Worm (Caenorhabditis elegans) whole organism, L2 larva: ENCODE results near the gene F32D8.5.
A peak's percentile ranks its signal among the peaks of the same experiment; 100 is the strongest.

Experiments
- C34F6.9 ChIP-seq: fragments of 150-350 bp; optimal IDR thresholded peaks from 2 replicates; lab custom pipeline; 2014; ENCODE audit warnings: missing biosample characterization, missing genetic modification characterization
- F13H6.1 ChIP-seq: sonication (generic microtip); optimal IDR thresholded peaks from 2 replicates; lab custom pipeline; 2016; ENCODE audit warnings: missing genetic modification characterization, missing compliant biosample characterization
- R02D3.7 ChIP-seq: fragments of 150-350 bp; optimal IDR thresholded peaks from 2 replicates; lab custom pipeline; 2014; ENCODE audit warnings: missing biosample characterization, missing genetic modification characterization
- Y55F3AM.14 ChIP-seq: fragments of 200-800 bp; sonication (Bioruptor generic); optimal IDR thresholded peaks from 2 replicates; lab custom pipeline; 2018; ENCODE audit warnings: mild to moderate bottlenecking, missing genetic modification characterization, missing compliant biosample characterization
- ZK546.5 ChIP-seq: sonication (generic microtip); optimal IDR thresholded peaks from 2 replicates; lab custom pipeline; 2017; ENCODE audit warnings: missing biosample characterization, missing genetic modification characterization
- alr-1 ChIP-seq: fragments of 150-350 bp; optimal IDR thresholded peaks from 2 replicates; lab custom pipeline; 2014; ENCODE audit warnings: missing biosample characterization, missing genetic modification characterization
- aly-2 ChIP-seq: fragments of 150-350 bp; optimal IDR thresholded peaks from 2 replicates; lab custom pipeline; 2014; ENCODE audit warnings: missing biosample characterization, missing genetic modification characterization
- ama-1 ChIP-seq: fragments of 150-350 bp; optimal IDR thresholded peaks from 2 replicates; lab custom pipeline; 2018; ENCODE audit warnings: inconsistent platforms
- blmp-1 ChIP-seq: sonication (generic microtip); optimal IDR thresholded peaks from 2 replicates; lab custom pipeline; 2017; ENCODE audit warnings: missing genetic modification characterization, mild to moderate bottlenecking, missing compliant biosample characterization, antibody characterized with exemption, moderate library complexity; ENCODE audit not compliant: insufficient read depth
- ceh-16 ChIP-seq: fragments of 150-350 bp; optimal IDR thresholded peaks from 2 replicates; lab custom pipeline; 2014; ENCODE audit warnings: missing biosample characterization, missing genetic modification characterization
- ceh-82 ChIP-seq: fragments of 150-350 bp; optimal IDR thresholded peaks from 2 replicates; lab custom pipeline; 2014; ENCODE audit warnings: missing biosample characterization, missing genetic modification characterization
- crh-2 ChIP-seq: sonication (generic microtip); optimal IDR thresholded peaks from 2 replicates; lab custom pipeline; 2017; ENCODE audit warnings: missing biosample characterization, missing genetic modification characterization
- dmd-4 ChIP-seq: sonication (generic microtip); optimal IDR thresholded peaks from 2 replicates; lab custom pipeline; 2017; ENCODE audit warnings: missing biosample characterization, missing genetic modification characterization
- egl-27 ChIP-seq: sonication (generic microtip); optimal IDR thresholded peaks from 3 replicates; lab custom pipeline; 2017; ENCODE audit warnings: missing biosample characterization, missing genetic modification reagents, missing genetic modification characterization
- elt-1 ChIP-seq: fragments of 150-350 bp; optimal IDR thresholded peaks from 2 replicates; lab custom pipeline; 2014; ENCODE audit warnings: missing biosample characterization, missing genetic modification characterization
- elt-3 ChIP-seq: sonication (generic microtip); optimal IDR thresholded peaks from 2 replicates; lab custom pipeline; 2017; ENCODE audit warnings: missing biosample characterization, missing genetic modification characterization
- fos-1 ChIP-seq: fragments of 150-350 bp; optimal IDR thresholded peaks from 2 replicates; lab custom pipeline; 2014; ENCODE audit warnings: missing biosample characterization, missing genetic modification characterization
- gmeb-1 ChIP-seq: fragments of 150-350 bp; optimal IDR thresholded peaks from 2 replicates; lab custom pipeline; 2014; ENCODE audit warnings: missing biosample characterization, missing genetic modification characterization
- lin-11 ChIP-seq: fragments of 150-350 bp; sonication (generic microtip); optimal IDR thresholded peaks from 2 replicates; lab custom pipeline; 2014; ENCODE audit warnings: missing biosample characterization, missing genetic modification characterization, inconsistent platforms, mixed read lengths
- lin-13 ChIP-seq: fragments of 150-350 bp; optimal IDR thresholded peaks from 2 replicates; lab custom pipeline; 2014; ENCODE audit warnings: missing biosample characterization, missing genetic modification reagents, missing genetic modification characterization
- lin-39 ChIP-seq: fragments of 150-350 bp; optimal IDR thresholded peaks from 2 replicates; lab custom pipeline; 2014; ENCODE audit warnings: missing biosample characterization, missing genetic modification reagents, missing genetic modification characterization
- lsy-2 ChIP-seq, 2 experiments: fragments of 150-350 bp in 1 of 2; sonication (generic microtip) in 1 of 2; optimal IDR thresholded peaks; 2 replicates each; lab custom pipeline; 2014 to 2017; ENCODE audit warnings: missing biosample characterization in 2 of 2, missing genetic modification characterization in 2 of 2
- mab-5 ChIP-seq: fragments of 150-350 bp; optimal IDR thresholded peaks from 2 replicates; lab custom pipeline; 2014; ENCODE audit warnings: missing biosample characterization, missing genetic modification characterization
- mbf-1 ChIP-seq: sonication (generic microtip); optimal IDR thresholded peaks from 2 replicates; lab custom pipeline; 2017; ENCODE audit warnings: missing biosample characterization, missing genetic modification characterization
- mdl-1 ChIP-seq, 2 experiments: fragments of 150-350 bp in 1 of 2; sonication (generic microtip) in 1 of 2; optimal IDR thresholded peaks; 2 replicates each; lab custom pipeline; 2017; ENCODE audit warnings: missing biosample characterization in 2 of 2, missing genetic modification characterization in 2 of 2
- nhr-10 ChIP-seq: sonication (generic microtip); optimal IDR thresholded peaks from 2 replicates; lab custom pipeline; 2017; ENCODE audit warnings: missing biosample characterization, missing genetic modification characterization
- nhr-11 ChIP-seq: fragments of 150-350 bp; optimal IDR thresholded peaks from 2 replicates; lab custom pipeline; 2014; ENCODE audit warnings: missing biosample characterization, missing genetic modification characterization
- nhr-12 ChIP-seq: fragments of 150-350 bp; optimal IDR thresholded peaks from 2 replicates; lab custom pipeline; 2014; ENCODE audit warnings: missing biosample characterization, missing genetic modification characterization
- nhr-129 ChIP-seq: fragments of 150-350 bp; optimal IDR thresholded peaks from 2 replicates; lab custom pipeline; 2014; ENCODE audit warnings: missing biosample characterization, missing genetic modification characterization
- nhr-21 ChIP-seq: fragments of 150-350 bp; optimal IDR thresholded peaks from 2 replicates; lab custom pipeline; 2014; ENCODE audit warnings: missing biosample characterization, missing genetic modification characterization
- nhr-23 ChIP-seq: fragments of 150-350 bp; optimal IDR thresholded peaks from 2 replicates; lab custom pipeline; 2014; ENCODE audit warnings: missing biosample characterization, missing genetic modification reagents, missing genetic modification characterization
- nhr-237 ChIP-seq: fragments of 150-350 bp; optimal IDR thresholded peaks from 2 replicates; lab custom pipeline; 2014; ENCODE audit warnings: missing biosample characterization, missing genetic modification characterization
- nhr-25 ChIP-seq: fragments of 150-350 bp; sonication (generic microtip); optimal IDR thresholded peaks from 3 replicates; lab custom pipeline; 2014; ENCODE audit warnings: missing biosample characterization, missing genetic modification characterization
- nhr-6 ChIP-seq: fragments of 150-350 bp; optimal IDR thresholded peaks from 2 replicates; lab custom pipeline; 2014; ENCODE audit warnings: missing biosample characterization, missing genetic modification characterization
- nhr-77 ChIP-seq: fragments of 150-350 bp; optimal IDR thresholded peaks from 2 replicates; lab custom pipeline; 2014; ENCODE audit warnings: missing biosample characterization, missing genetic modification characterization
- peb-1 ChIP-seq: fragments of 150-350 bp; optimal IDR thresholded peaks from 2 replicates; lab custom pipeline; 2014; ENCODE audit warnings: missing biosample characterization, missing genetic modification characterization
- sem-4 ChIP-seq: fragments of 150-350 bp; optimal IDR thresholded peaks from 2 replicates; lab custom pipeline; 2014; ENCODE audit warnings: missing biosample characterization, missing genetic modification reagents, missing genetic modification characterization
- skn-1 ChIP-seq: sonication (generic microtip); optimal IDR thresholded peaks from 2 replicates; lab custom pipeline; 2017; ENCODE audit warnings: missing biosample characterization, missing genetic modification characterization
- sma-3 ChIP-seq: sonication (generic microtip); optimal IDR thresholded peaks from 2 replicates; lab custom pipeline; 2016; ENCODE audit warnings: missing genetic modification reagents, missing genetic modification characterization, missing compliant biosample characterization
- sma-9 ChIP-seq, 2 experiments: fragments of 150-350 bp in 1 of 2; sonication (generic microtip) in 1 of 2; optimal IDR thresholded peaks; 2 replicates each; lab custom pipeline; 2014 to 2016; ENCODE audit warnings: missing genetic modification characterization in 2 of 2, mild to moderate bottlenecking in 1 of 2, missing biosample characterization in 1 of 2, missing compliant biosample characterization in 1 of 2, missing genetic modification reagents in 1 of 2, moderate library complexity in 1 of 2
- snpc-4 ChIP-seq: fragments of 150-350 bp; optimal IDR thresholded peaks from 2 replicates; lab custom pipeline; 2014; ENCODE audit warnings: missing biosample characterization, missing genetic modification characterization
- unc-39 ChIP-seq: fragments of 150-350 bp; optimal IDR thresholded peaks from 2 replicates; lab custom pipeline; 2014; ENCODE audit warnings: missing biosample characterization, missing genetic modification characterization
- unc-55 ChIP-seq: fragments of 150-350 bp; sonication (generic microtip); optimal IDR thresholded peaks from 3 replicates; lab custom pipeline; 2014; ENCODE audit warnings: missing biosample characterization, missing genetic modification reagents, missing genetic modification characterization
- unc-62 ChIP-seq: fragments of 150-350 bp; optimal IDR thresholded peaks from 2 replicates; lab custom pipeline; 2014; ENCODE audit warnings: missing biosample characterization, missing genetic modification reagents, missing genetic modification characterization
- zag-1 ChIP-seq: fragments of 150-350 bp; optimal IDR thresholded peaks from 2 replicates; lab custom pipeline; 2014; ENCODE audit warnings: missing biosample characterization, missing genetic modification characterization
- ztf-1 ChIP-seq: fragments of 200-800 bp; sonication (Bioruptor generic); conservative IDR thresholded peaks from 2 replicates; pipeline ENCODE4 v1.3.6; 2022; ENCODE audit warnings: missing genetic modification characterization, missing compliant biosample characterization
- ztf-11 ChIP-seq: sonication (generic microtip); optimal IDR thresholded peaks from 2 replicates; lab custom pipeline; 2017; ENCODE audit warnings: missing biosample characterization, missing genetic modification characterization
- ztf-4 ChIP-seq: fragments of 150-350 bp; optimal IDR thresholded peaks from 2 replicates; lab custom pipeline; 2014; ENCODE audit warnings: missing biosample characterization, missing genetic modification characterization

Gene F32D8.5

DNA sequence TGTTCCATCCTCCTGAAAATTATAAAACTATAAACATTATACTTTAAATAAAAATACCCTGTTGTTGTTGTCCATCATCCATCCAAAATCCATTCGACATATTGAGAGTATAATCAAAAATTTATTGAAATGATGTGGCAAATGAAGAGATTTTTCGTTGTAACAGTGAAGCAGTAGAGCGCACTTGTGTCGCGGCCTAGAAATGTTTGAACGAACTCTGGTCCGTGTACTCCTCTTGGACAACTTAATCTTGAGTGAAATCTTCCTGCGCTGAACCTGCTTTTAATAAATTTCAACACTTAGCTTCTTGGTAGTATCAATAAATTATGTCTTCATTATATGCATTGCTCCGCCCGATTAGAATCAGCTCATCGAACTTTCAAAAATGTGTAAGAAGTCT, at the start of gene F32D8.5, which contains the start of gene F32D8.14:
TSS of gene F32D8.5 (plus strand) at position 200 of the 400 bp plus-strand sequence.
TSS of gene F32D8.14 (minus strand) at position 188 of the 400 bp plus-strand sequence.
- TF ChIP-seq ama-1 (lab: Kevin White, UChicago), result no peak
- peak; percentile 94 for TF ChIP-seq crh-2 (tag; lab: Kevin White, UChicago)
- no peak for TF ChIP-seq nhr-237 (tag; lab: Kevin White, UChicago)
- TF ChIP-seq nhr-129 (tag; lab: Kevin White, UChicago), result peak; percentile 81
- peak; percentile 93 for TF ChIP-seq sma-9 (GFP tag; optimal IDR thresholded peaks at IDR 0.05; lab: Kevin White, UChicago)
- TF ChIP-seq sma-9 (tag; optimal IDR thresholded peaks at IDR 0.05; lab: Kevin White, UChicago), result no peak
- TF ChIP-seq sma-3 (GFP tag; lab: Kevin White, UChicago), result peak; percentile 84
- peak; percentile 29 for TF ChIP-seq ceh-82 (tag; lab: Kevin White, UChicago)
- TF ChIP-seq unc-55, result peak; percentile 88
- TF ChIP-seq nhr-11 (tag; lab: Kevin White, UChicago), result no peak
- peak; percentile 81 for TF ChIP-seq gmeb-1
- TF ChIP-seq ZK546.5 (tag; lab: Kevin White, UChicago), result peak; percentile 73
- TF ChIP-seq unc-39, result no peak
- TF ChIP-seq ztf-11, result no peak
- TF ChIP-seq ztf-4, result peak; percentile 60
- TF ChIP-seq lin-13 (GFP tag; lab: Kevin White, UChicago), result peak; percentile 85
- TF ChIP-seq R02D3.7, result no peak
- no peak for TF ChIP-seq Y55F3AM.14 (GFP tag; lab: Kevin White, UChicago)
- TF ChIP-seq ceh-16 (tag; lab: Kevin White, UChicago), result no peak
- peak; percentile 59 for TF ChIP-seq fos-1
- TF ChIP-seq F13H6.1 (tag; lab: Kevin White, UChicago), result peak; percentile 85
- no peak for TF ChIP-seq nhr-12 (tag; lab: Kevin White, UChicago)
- TF ChIP-seq mdl-1 (tag; optimal IDR thresholded peaks at IDR 0.05; lab: Kevin White, UChicago), result no peak
- no peak for TF ChIP-seq alr-1 (tag; lab: Kevin White, UChicago)
- no peak for TF ChIP-seq unc-62 (GFP tag; lab: Kevin White, UChicago)
- TF ChIP-seq elt-3 (tag; lab: Kevin White, UChicago), result no peak
- TF ChIP-seq ztf-1 (GFP tag; lab: Robert Waterston, UW), result no peak
- no peak for TF ChIP-seq nhr-23 (tag; lab: Kevin White, UChicago)
- TF ChIP-seq nhr-25 (tag; lab: Kevin White, UChicago), result peak; percentile 76
- TF ChIP-seq lsy-2 (tag; optimal IDR thresholded peaks at IDR 0.05; lab: Kevin White, UChicago), result peak; percentile 56 to 89
- TF ChIP-seq egl-27 (tag; lab: Kevin White, UChicago), result peak; percentile 2
- TF ChIP-seq dmd-4 (tag; lab: Kevin White, UChicago), result no peak
- TF ChIP-seq aly-2 (tag; lab: Kevin White, UChicago), result no peak
- TF ChIP-seq elt-1 (tag; lab: Kevin White, UChicago), result no peak
- no peak for TF ChIP-seq nhr-10 (tag; lab: Kevin White, UChicago)
- no peak for TF ChIP-seq lin-39 (tag; lab: Kevin White, UChicago)
- TF ChIP-seq sem-4 (tag; lab: Kevin White, UChicago), result peak; percentile 74
- TF ChIP-seq nhr-77 (tag; lab: Kevin White, UChicago), result no peak
- peak; percentile 56 for TF ChIP-seq lin-11
- TF ChIP-seq nhr-6 (tag; lab: Kevin White, UChicago), result peak; percentile 84
- TF ChIP-seq mab-5 (tag; lab: Kevin White, UChicago), result peak; percentile 23
- no peak for TF ChIP-seq mbf-1 (tag; lab: Kevin White, UChicago)
- TF ChIP-seq zag-1, result no peak
- peak; percentile 70 for TF ChIP-seq blmp-1 (tag; lab: Kevin White, UChicago)
- TF ChIP-seq nhr-21 (tag; lab: Kevin White, UChicago), result peak; percentile 69
- TF ChIP-seq snpc-4 (tag; lab: Kevin White, UChicago), result peak; percentile 75
- peak; percentile 93 for TF ChIP-seq C34F6.9 (tag; lab: Kevin White, UChicago)
- TF ChIP-seq skn-1, result no peak
- no peak for TF ChIP-seq peb-1
- TF ChIP-seq, all 48 proteins: peak for 23
